Fruit fly (Drosophila melanogaster) whole organism, embryonic: ENCODE data around the gene Os-C.
A peak's percentile ranks its signal among the peaks of the same experiment; 100 is the strongest.

Experiments
- CG11456 ChIP-seq: fragments of 200-800 bp; sonication (Bioruptor generic); IDR thresholded peaks from 3 replicates; pipeline ENCODE4 v1.3.6; 2022; ENCODE audit warnings: missing biosample characterization, missing genetic modification characterization
- CG13424 ChIP-seq: fragments of 200-800 bp; sonication (Bioruptor generic); optimal IDR thresholded peaks from 2 replicates; lab custom pipeline; 2019; ENCODE audit warnings: missing biosample characterization, mild to moderate bottlenecking, missing genetic modification characterization, moderate library complexity
- CG14050 ChIP-seq: fragments of 200-800 bp; sonication (Bioruptor generic); IDR thresholded peaks from 3 replicates; pipeline ENCODE4 v1.3.6; 2022; ENCODE audit warnings: missing biosample characterization, missing genetic modification characterization
- CG15073 ChIP-seq: fragments of 200-800 bp; sonication (Bioruptor generic); optimal IDR thresholded peaks from 2 replicates; lab custom pipeline; 2016; ENCODE audit warnings: missing biosample characterization, missing genetic modification characterization
- CG1603 ChIP-seq: fragments of 200-800 bp; sonication (Bioruptor generic); optimal IDR thresholded peaks from 2 replicates; lab custom pipeline; 2019; ENCODE audit warnings: missing biosample characterization, mild to moderate bottlenecking, missing genetic modification characterization, moderate library complexity
- CG16813 ChIP-seq: fragments of 200-800 bp; sonication (Bioruptor generic); IDR thresholded peaks from 3 replicates; pipeline ENCODE4 v1.3.6; 2022; ENCODE audit warnings: missing biosample characterization, missing genetic modification characterization; ENCODE audit not compliant: partially characterized antibody
- CG17385 ChIP-seq: fragments of 200-800 bp; sonication (Bioruptor generic); optimal IDR thresholded peaks from 3 replicates; lab custom pipeline; 2018; ENCODE audit warnings: missing biosample characterization, mild to moderate bottlenecking, missing genetic modification characterization
- CG17829 ChIP-seq: fragments of 200-800 bp; optimal IDR thresholded peaks from 2 replicates; lab custom pipeline; 2019; ENCODE audit warnings: missing biosample characterization, mild to moderate bottlenecking, missing genetic modification characterization, moderate library complexity
- CG3407 ChIP-seq: fragments of 200-800 bp; sonication (Bioruptor generic); optimal IDR thresholded peaks from 2 replicates; lab custom pipeline; 2018; ENCODE audit warnings: missing biosample characterization, mild to moderate bottlenecking, missing genetic modification characterization
- CG34376 ChIP-seq: fragments of 200-800 bp; sonication (Bioruptor generic); optimal IDR thresholded peaks from 2 replicates; lab custom pipeline; 2018; ENCODE audit warnings: missing biosample characterization, mild to moderate bottlenecking, missing genetic modification characterization
- CG3726 ChIP-seq: fragments of 200-800 bp; sonication (Bioruptor generic); IDR thresholded peaks from 3 replicates; pipeline ENCODE4, ENCODE4 v1.3.6; 2022; ENCODE audit warnings: missing biosample characterization, missing genetic modification characterization
- CG42726 ChIP-seq: fragments of 200-800 bp; sonication (Bioruptor generic); IDR thresholded peaks from 2 replicates; pipeline ENCODE4 v1.3.6; 2022; ENCODE audit warnings: missing biosample characterization, missing genetic modification characterization; ENCODE audit not compliant: partially characterized antibody
- CG4328 ChIP-seq: fragments of 200-800 bp; sonication (Bioruptor generic); optimal IDR thresholded peaks from 3 replicates; lab custom pipeline; 2017; ENCODE audit warnings: missing biosample characterization, missing genetic modification reagents, missing genetic modification characterization
- CG43689 ChIP-seq: fragments of 200-800 bp; sonication (Bioruptor generic); IDR thresholded peaks from 2 replicates; pipeline ENCODE4 v1.3.6; 2022; ENCODE audit warnings: missing biosample characterization, missing genetic modification characterization
- CG4730 ChIP-seq: fragments of 200-800 bp; sonication (Bioruptor generic); IDR thresholded peaks from 2 replicates; pipeline ENCODE4 v1.3.6; 2022; ENCODE audit warnings: missing biosample characterization, missing genetic modification characterization
- CG5180 ChIP-seq: fragments of 200-800 bp; sonication (Bioruptor generic); optimal IDR thresholded peaks from 3 replicates; lab custom pipeline; 2017; ENCODE audit warnings: missing biosample characterization, missing genetic modification characterization, mild to moderate bottlenecking, moderate library complexity, missing genetic modification reagents
- CG6272 ChIP-seq: fragments of 200-800 bp; sonication (Bioruptor generic); IDR thresholded peaks from 2 replicates; pipeline ENCODE4 v1.3.6; 2022; ENCODE audit warnings: missing biosample characterization, missing genetic modification characterization
- CG6765 ChIP-seq: fragments of 200-800 bp; sonication (Bioruptor generic); optimal IDR thresholded peaks from 3 replicates; lab custom pipeline; 2017; ENCODE audit warnings: missing biosample characterization, mild to moderate bottlenecking, missing genetic modification characterization
- CG6854 ChIP-seq: fragments of 200-800 bp; sonication (Bioruptor generic); optimal IDR thresholded peaks from 3 replicates; lab custom pipeline; 2017; ENCODE audit warnings: missing biosample characterization, mild to moderate bottlenecking, missing genetic modification characterization
- CG8359 ChIP-seq: fragments of 200-800 bp; sonication (Bioruptor generic); optimal IDR thresholded peaks from 2 replicates; lab custom pipeline; 2017; ENCODE audit warnings: missing biosample characterization, mild to moderate bottlenecking, missing genetic modification characterization, borderline replicate concordance
- CG8388 ChIP-seq: fragments of 200-800 bp; sonication (Bioruptor generic); optimal IDR thresholded peaks from 2 replicates; lab custom pipeline; 2019; ENCODE audit warnings: missing biosample characterization, mild to moderate bottlenecking, missing genetic modification characterization, moderate library complexity
- D ChIP-seq, 2 experiments: fragments of 200-800 bp in 1 of 2; fragments of >200 bp in 1 of 2; sonication (Bioruptor generic) in 1 of 2; optimal IDR thresholded peaks; 2 replicates in 1 of 2; 3 replicates in 1 of 2; lab custom pipeline; 2017; ENCODE audit warnings: mild to moderate bottlenecking in 1 of 2, missing biosample characterization in 1 of 2, missing genetic modification characterization in 1 of 2, missing genetic modification reagents in 1 of 2
- Drgx ChIP-seq: fragments of 200-800 bp; sonication (Bioruptor generic); IDR thresholded peaks from 2 replicates; pipeline ENCODE4 v1.3.6; 2022; ENCODE audit warnings: missing biosample characterization, missing genetic modification characterization
- Fer1 ChIP-seq: fragments of 200-800 bp; sonication (Bioruptor generic); optimal IDR thresholded peaks from 2 replicates; lab custom pipeline; 2017; ENCODE audit warnings: missing biosample characterization, mild to moderate bottlenecking, missing genetic modification characterization
- H15 ChIP-seq: fragments of 200-800 bp; sonication (Bioruptor generic); IDR thresholded peaks from 3 replicates; pipeline ENCODE4 v1.3.6; 2022; ENCODE audit warnings: missing biosample characterization, missing genetic modification characterization
- HLH3B ChIP-seq: fragments of 200-800 bp; sonication (Bioruptor generic); IDR thresholded peaks from 2 replicates; pipeline ENCODE4 v1.3.6; 2022; ENCODE audit warnings: missing biosample characterization, missing genetic modification characterization
- Hey ChIP-seq: fragments of 200-800 bp; sonication (Bioruptor generic); optimal IDR thresholded peaks from 3 replicates; lab custom pipeline; 2018; ENCODE audit warnings: missing biosample characterization, mild to moderate bottlenecking, missing genetic modification characterization
- Pdp1 ChIP-seq, 2 experiments: fragments of 200-800 bp; sonication (Bioruptor generic); optimal IDR thresholded peaks; 3 replicates each; lab custom pipeline; 2016; ENCODE audit warnings: missing biosample characterization in 2 of 2, missing genetic modification characterization in 2 of 2, mild to moderate bottlenecking in 1 of 2, moderate library complexity in 1 of 2
- Side ChIP-seq: fragments of 200-800 bp; sonication (Bioruptor generic); optimal IDR thresholded peaks from 2 replicates; lab custom pipeline; 2016; ENCODE audit warnings: missing biosample characterization, missing genetic modification characterization
- Tbp ChIP-seq: fragments of >200 bp; optimal IDR thresholded peaks from 2 replicates; lab custom pipeline; 2018; ENCODE audit warnings: missing biosample characterization, missing genetic modification characterization
- Xbp1 ChIP-seq: fragments of 200-800 bp; sonication (Bioruptor generic); optimal IDR thresholded peaks from 3 replicates; lab custom pipeline; 2016; ENCODE audit warnings: missing biosample characterization, mild to moderate bottlenecking, missing genetic modification characterization
- YL-1 ChIP-seq: fragments of 200-800 bp; sonication (Bioruptor generic); optimal IDR thresholded peaks from 3 replicates; lab custom pipeline; 2017; ENCODE audit warnings: missing biosample characterization, mild to moderate bottlenecking, missing genetic modification characterization
- aop ChIP-seq: fragments of 200-800 bp; sonication (Bioruptor generic); IDR thresholded peaks from 2 replicates; pipeline ENCODE4 v1.3.6; 2022; ENCODE audit warnings: missing biosample characterization, missing genetic modification characterization
- ap ChIP-seq: fragments of 200-800 bp; sonication (Bioruptor generic); IDR thresholded peaks from 2 replicates; pipeline ENCODE4 v1.3.6; 2022; ENCODE audit warnings: missing biosample characterization, missing genetic modification characterization
- br ChIP-seq: fragments of >200 bp; optimal IDR thresholded peaks from 2 replicates; lab custom pipeline; 2017
- dimm ChIP-seq: fragments of 200-800 bp; sonication (Bioruptor generic); IDR thresholded peaks from 2 replicates; pipeline ENCODE4 v1.3.6; 2022; ENCODE audit warnings: missing biosample characterization, missing genetic modification characterization
- dm ChIP-seq: fragments of 200-800 bp; sonication (Bioruptor generic); optimal IDR thresholded peaks from 3 replicates; lab custom pipeline; 2016; ENCODE audit warnings: missing biosample characterization, missing genetic modification characterization
- dpn ChIP-seq, 2 experiments: fragments of 200-800 bp; sonication (Bioruptor generic); optimal IDR thresholded peaks; 3 replicates each; lab custom pipeline; 2016; ENCODE audit warnings: missing biosample characterization in 2 of 2, missing genetic modification characterization in 2 of 2
- gce ChIP-seq: fragments of 200-800 bp; sonication (Bioruptor generic); IDR thresholded peaks from 3 replicates; pipeline ENCODE4 v1.3.6; 2022; ENCODE audit warnings: missing biosample characterization, missing genetic modification characterization
- ham ChIP-seq: fragments of 200-800 bp; sonication (Bioruptor generic); IDR thresholded peaks from 2 replicates; pipeline ENCODE4 v1.3.6; 2022; ENCODE audit warnings: missing biosample characterization, missing genetic modification characterization
- insv ChIP-seq, 2 experiments: fragments of 200-800 bp; sonication (Bioruptor generic); optimal IDR thresholded peaks; 3 replicates each; lab custom pipeline; 2016 to 2018; ENCODE audit warnings: missing biosample characterization in 2 of 2, missing genetic modification characterization in 2 of 2
- kay ChIP-seq: fragments of 200-800 bp; sonication (Bioruptor generic); optimal IDR thresholded peaks from 2 replicates; lab custom pipeline; 2016; ENCODE audit warnings: missing biosample characterization, missing genetic modification characterization
- lov ChIP-seq, 2 experiments: fragments of 200-800 bp in 1 of 2; fragments of >200 bp in 1 of 2; sonication (Bioruptor generic) in 1 of 2; IDR thresholded peaks in 1 of 2; optimal IDR thresholded peaks in 1 of 2; 2 replicates in 1 of 2; 3 replicates in 1 of 2; pipeline versions ENCODE4 v1.3.6 to Lab custom; 2017 to 2022; ENCODE audit warnings: missing biosample characterization in 1 of 2, missing genetic modification characterization in 1 of 2
- oc ChIP-seq: fragments of 200-800 bp; sonication (Bioruptor generic); optimal IDR thresholded peaks from 2 replicates; lab custom pipeline; 2018; ENCODE audit warnings: missing biosample characterization, mild to moderate bottlenecking, missing genetic modification characterization, moderate library complexity
- odd ChIP-seq: fragments of 200-800 bp; sonication (Bioruptor generic); optimal IDR thresholded peaks from 2 replicates; lab custom pipeline; 2017; ENCODE audit warnings: missing biosample characterization, mild to moderate bottlenecking, missing genetic modification characterization
- sr ChIP-seq: fragments of 200-800 bp; sonication (Bioruptor generic); IDR thresholded peaks from 3 replicates; pipeline ENCODE4 v1.3.6; 2022; ENCODE audit warnings: missing biosample characterization, missing genetic modification characterization
- stwl ChIP-seq: fragments of 200-800 bp; sonication (Bioruptor generic); optimal IDR thresholded peaks from 3 replicates; lab custom pipeline; 2018; ENCODE audit warnings: missing biosample characterization, mild to moderate bottlenecking, missing genetic modification characterization, moderate library complexity
- tgo ChIP-seq: fragments of 200-800 bp; sonication (Bioruptor generic); IDR thresholded peaks from 3 replicates; pipeline ENCODE4 v1.3.6; 2022; ENCODE audit warnings: missing biosample characterization, missing genetic modification characterization
- trh ChIP-seq: fragments of 200-800 bp; sonication (Bioruptor generic); optimal IDR thresholded peaks from 2 replicates; lab custom pipeline; 2016; ENCODE audit warnings: missing biosample characterization, missing genetic modification characterization
- zfh1 ChIP-seq: fragments of 200-800 bp; sonication (Bioruptor generic); IDR thresholded peaks from 3 replicates; pipeline ENCODE4 v1.3.6; 2022; ENCODE audit warnings: missing biosample characterization, missing genetic modification characterization

Gene Os-C

dm6 chr3R:7963495-7964132 lies 15.1 kb upstream of the Os-C start:
- TF ChIP-seq CG11456 (GFP tag; lab: Robert Waterston, UW) (no peak), CG15073 (GFP tag; lab: Kevin White, UChicago) (no peak), CG14050 (GFP tag; lab: Robert Waterston, UW) (no peak), CG8359 (GFP tag; lab: Kevin White, UChicago) (no peak), sr (GFP tag; lab: Robert Waterston, UW) (peak; percentile 50; the same call in 1 of the 3 replicates), H15 (GFP tag; lab: Robert Waterston, UW) (no peak), D (optimal IDR thresholded peaks at IDR 0.05; lab: Kevin White, UChicago) (peak; percentile 68), D (GFP tag; optimal IDR thresholded peaks at IDR 0.05; lab: Kevin White, UChicago) (no peak), insv (GFP tag; optimal IDR thresholded peaks at IDR 0.05; lab: Kevin White, UChicago) (no peak), odd (GFP tag; lab: Kevin White, UChicago) (no peak), YL-1 (no peak), aop (GFP tag; lab: Robert Waterston, UW) (0 out of 2 replicates have a peak, but pooled peaks have one; percentile 23), lov (optimal IDR thresholded peaks at IDR 0.05; lab: Kevin White, UChicago) (no peak), lov (GFP tag; IDR thresholded peaks at IDR 0.05; lab: Robert Waterston, UW) (no peak), CG3726 (GFP tag; lab: Robert Waterston, UW) (no peak), HLH3B (GFP tag; lab: Robert Waterston, UW) (no peak), kay (GFP tag; lab: Kevin White, UChicago) (no peak), CG6272 (GFP tag; lab: Robert Waterston, UW) (no peak), Fer1 (GFP tag; lab: Kevin White, UChicago) (no peak), br (lab: Kevin White, UChicago) (no peak), Drgx (GFP tag; lab: Robert Waterston, UW) (peak; percentile 15; the same call in 1 of the 2 replicates), CG4328 (GFP tag; lab: Kevin White, UChicago) (no peak), zfh1 (GFP tag; lab: Robert Waterston, UW) (no peak), CG42726 (GFP tag; lab: Robert Waterston, UW) (no peak), Side (GFP tag; lab: Kevin White, UChicago) (no peak), CG16813 (GFP tag; lab: Robert Waterston, UW) (no peak), CG8388 (GFP tag; lab: Kevin White, UChicago) (no peak), CG6854 (GFP tag; lab: Kevin White, UChicago) (no peak), gce (GFP tag; lab: Robert Waterston, UW) (no peak), CG3407 (GFP tag; lab: Kevin White, UChicago) (no peak), CG6765 (GFP tag; lab: Kevin White, UChicago) (no peak), CG1603 (tag; lab: Kevin White, UChicago) (no peak), CG34376 (GFP tag; lab: Kevin White, UChicago) (no peak), CG13424 (tag; lab: Kevin White, UChicago) (no peak), stwl (no peak), CG4730 (GFP tag; lab: Robert Waterston, UW) (no peak), Pdp1 (GFP tag; optimal IDR thresholded peaks at IDR 0.05; lab: Kevin White, UChicago) (no peak), ham (GFP tag; lab: Robert Waterston, UW) (no peak), CG17829 (tag; lab: Kevin White, UChicago) (no peak), CG43689 (GFP tag; lab: Robert Waterston, UW) (no peak), Tbp (GFP tag; lab: Kevin White, UChicago) (no peak), tgo (GFP tag; lab: Robert Waterston, UW) (no peak), dpn (GFP tag; optimal IDR thresholded peaks at IDR 0.05; lab: Kevin White, UChicago) (no peak), ap (GFP tag; lab: Robert Waterston, UW) (no peak), oc (tag; lab: Kevin White, UChicago) (no peak), dimm (GFP tag; lab: Robert Waterston, UW) (no peak), Hey (no peak), trh (GFP tag; lab: Kevin White, UChicago) (no peak), CG17385 (GFP tag; lab: Kevin White, UChicago) (no peak), dm (GFP tag; lab: Kevin White, UChicago) (no peak), Xbp1 (GFP tag; lab: Kevin White, UChicago) (no peak), CG5180 (peak; percentile 98)
